Worm (Caenorhabditis elegans): ENCODE data around the gene skp-1.

- TF ChIP-seq F13C5.2 (tag; optimal IDR thresholded peaks at IDR 0.05) (no peak), ceh-13 (GFP tag; optimal IDR thresholded peaks at IDR 0.05) (no peak), hmbx-1 (tag; optimal IDR thresholded peaks at IDR 0.05) (no peak), ama-1 (optimal IDR thresholded peaks at IDR 0.05) (no peak), B0310.2 (tag; optimal IDR thresholded peaks at IDR 0.05) (no peak), hnd-1 (tag; optimal IDR thresholded peaks at IDR 0.05) (no peak), aly-1 (tag; optimal IDR thresholded peaks at IDR 0.05) (no peak), tbx-11 (GFP tag; IDR thresholded peaks at IDR 0.05) (no peak), ceh-36 (tag; optimal IDR thresholded peaks at IDR 0.05) (no peak), pes-1 (GFP tag; IDR thresholded peaks at IDR 0.05) (no peak), tra-4 (tag; optimal IDR thresholded peaks at IDR 0.05) (no peak)
Measured at ce11 chrV:11641298-11641787, 3.9 kb upstream of the skp-1 start.
